1 fruit fly cellular context compared by ENCODE assay signal in the genomic region with DNA sequence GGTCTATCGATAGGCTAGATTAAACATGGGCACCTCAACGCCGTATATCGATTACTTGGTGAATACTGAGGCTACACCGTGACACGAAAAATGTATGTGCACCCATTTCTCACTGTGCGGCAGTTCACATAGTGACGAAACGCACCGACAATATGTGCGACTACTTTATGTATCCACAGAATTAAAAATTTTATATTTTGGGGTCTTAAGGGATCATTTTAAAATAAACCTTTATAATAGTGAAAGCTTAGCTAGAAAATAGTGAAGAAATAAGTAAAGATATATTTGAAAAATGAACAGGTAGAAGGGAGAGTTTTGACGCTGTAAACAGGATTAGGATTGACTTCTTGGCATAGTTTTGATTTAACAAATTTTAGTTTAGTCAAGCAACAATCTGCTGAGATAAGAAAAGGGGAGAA.
TF ChIP-seq lines count a peak whose summit lies in the region.

Gene mRpL4, minus strand, starts transcription at position 31 of the 419 bp plus-strand sequence.

TF ChIP-seq in whole organism, embryonic, 481 proteins besides CTCF, POLR2A, EP300 and RAD21 (continued from another document and continues in another):
- TF ChIP-seq CG13287 (GFP tag; IDR thresholded peaks at IDR 0.05; lab: Robert Waterston, UW; ENCODE audit: partially characterized antibody) = peak; percentile 99
- peak; percentile 96 for TF ChIP-seq sens (GFP tag; lab: Kevin White, UChicago)
- TF ChIP-seq HHEX (GFP tag; optimal IDR thresholded peaks at IDR 0.05; lab: Kevin White, UChicago) = peak; percentile 11
- no peak for TF ChIP-seq Jarid2 (GFP tag; optimal IDR thresholded peaks at IDR 0.05; lab: Kevin White, UChicago)
- TF ChIP-seq CG8924 (tag; optimal IDR thresholded peaks at IDR 0.05; lab: Kevin White, UChicago) = peak; percentile 57
- peak; percentile 14 for TF ChIP-seq D19B (GFP tag; optimal IDR thresholded peaks at IDR 0.05; lab: Kevin White, UChicago)
- TF ChIP-seq kni (GFP tag; optimal IDR thresholded peaks at IDR 0.05; lab: Kevin White, UChicago) = peak; percentile 24
- no peak; the same call in 1 of the 2 replicates for TF ChIP-seq CG4360 (GFP tag; IDR thresholded peaks at IDR 0.05; lab: Robert Waterston, UW)
- peak; percentile 48 for TF ChIP-seq CG13296 (GFP tag; optimal IDR thresholded peaks at IDR 0.05; lab: Kevin White, UChicago)
- peak; percentile 65; the same call in 1 of the 3 replicates for TF ChIP-seq ken (GFP tag; IDR thresholded peaks at IDR 0.05; lab: Robert Waterston, UW)
- TF ChIP-seq corto (GFP tag; optimal IDR thresholded peaks at IDR 0.05; lab: Kevin White, UChicago) = no peak
- TF ChIP-seq CG10654 (GFP tag; optimal IDR thresholded peaks at IDR 0.05; lab: Kevin White, UChicago) = peak; percentile 69
- TF ChIP-seq CG2202 (tag; optimal IDR thresholded peaks at IDR 0.05; lab: Kevin White, UChicago) = no peak
- TF ChIP-seq Ptx1 (GFP tag; IDR thresholded peaks at IDR 0.05; lab: Robert Waterston, UW) = peak; percentile 75
- no peak for TF ChIP-seq cg (GFP tag; optimal IDR thresholded peaks at IDR 0.05; lab: Kevin White, UChicago)
- peak; percentile 75 for TF ChIP-seq ind (GFP tag; optimal IDR thresholded peaks at IDR 0.05; lab: Kevin White, UChicago)
- peak; percentile 88 for TF ChIP-seq Antp (GFP tag; optimal IDR thresholded peaks at IDR 0.05; lab: Kevin White, UChicago)
- TF ChIP-seq slbo (GFP tag; IDR thresholded peaks at IDR 0.05; lab: Robert Waterston, UW) = peak; percentile 86
- TF ChIP-seq CG10462 (GFP tag; optimal IDR thresholded peaks at IDR 0.05; lab: Kevin White, UChicago) = peak; percentile 52
- TF ChIP-seq Pdp1 (GFP tag; optimal IDR thresholded peaks at IDR 0.05; lab: Kevin White, UChicago) = peak in 1 of 2 experiments; percentile 83
- peak; percentile 99 for TF ChIP-seq tna (GFP tag; IDR thresholded peaks at IDR 0.05; lab: Robert Waterston, UW; ENCODE audit: partially characterized antibody)
- peak; percentile 53 for TF ChIP-seq CG17802 (tag; optimal IDR thresholded peaks at IDR 0.05; lab: Kevin White, UChicago)
- TF ChIP-seq CG4820 (GFP tag; optimal IDR thresholded peaks at IDR 0.05; lab: Kevin White, UChicago) = peak; percentile 61
- peak; percentile 46 for TF ChIP-seq CG18764 (GFP tag; optimal IDR thresholded peaks at IDR 0.05; lab: Kevin White, UChicago)
- peak; percentile 18 for TF ChIP-seq gfzf (GFP tag; optimal IDR thresholded peaks at IDR 0.05; lab: Kevin White, UChicago)
- TF ChIP-seq pzg (GFP tag; optimal IDR thresholded peaks at IDR 0.05; lab: Kevin White, UChicago) = peak; percentile 82
- no peak for TF ChIP-seq dan (GFP tag; IDR thresholded peaks at IDR 0.05; lab: Robert Waterston, UW)
- TF ChIP-seq CG3838 (GFP tag; optimal IDR thresholded peaks at IDR 0.05; lab: Kevin White, UChicago) = peak; percentile 32
- TF ChIP-seq CG9817 (tag; optimal IDR thresholded peaks at IDR 0.05; lab: Kevin White, UChicago) = peak; percentile 54
- TF ChIP-seq exex (tag; optimal IDR thresholded peaks at IDR 0.05; lab: Kevin White, UChicago) = no peak
- TF ChIP-seq CG32772 (GFP tag; IDR thresholded peaks at IDR 0.05; lab: Robert Waterston, UW) = peak; percentile 73; the same call in 1 of the 2 replicates
- peak; percentile 42 for TF ChIP-seq CG16815 (GFP tag; optimal IDR thresholded peaks at IDR 0.05; lab: Kevin White, UChicago)
- peak; percentile 36 for TF ChIP-seq CG15073 (GFP tag; optimal IDR thresholded peaks at IDR 0.05; lab: Kevin White, UChicago)
- TF ChIP-seq nmo (GFP tag; optimal IDR thresholded peaks at IDR 0.05; lab: Kevin White, UChicago) = peak; percentile 67
- TF ChIP-seq Dref (GFP tag; IDR thresholded peaks at IDR 0.05; lab: Robert Waterston, UW) = peak; percentile 97
- TF ChIP-seq Hr78 (GFP tag; optimal IDR thresholded peaks at IDR 0.05; lab: Kevin White, UChicago) = no peak
- TF ChIP-seq ara (GFP tag; IDR thresholded peaks at IDR 0.05; lab: Robert Waterston, UW) = peak; percentile 52; the same call in 1 of the 2 replicates
- TF ChIP-seq btn (GFP tag; optimal IDR thresholded peaks at IDR 0.05; lab: Kevin White, UChicago) = no peak
- peak; percentile 48 for TF ChIP-seq CG13424 (tag; optimal IDR thresholded peaks at IDR 0.05; lab: Kevin White, UChicago)
- TF ChIP-seq CG17829 (tag; optimal IDR thresholded peaks at IDR 0.05; lab: Kevin White, UChicago) = peak; percentile 80
- TF ChIP-seq CG16863 (GFP tag; optimal IDR thresholded peaks at IDR 0.05; lab: Kevin White, UChicago) = peak; percentile 57
- TF ChIP-seq CG6689 (GFP tag; IDR thresholded peaks at IDR 0.05; lab: Robert Waterston, UW) = peak; percentile 55; the same call in 1 of the 2 replicates
- TF ChIP-seq CG18619 (GFP tag; optimal IDR thresholded peaks at IDR 0.05; lab: Kevin White, UChicago) = no peak
- TF ChIP-seq D (optimal IDR thresholded peaks at IDR 0.05; lab: Kevin White, UChicago) = no peak
- TF ChIP-seq D (GFP tag; optimal IDR thresholded peaks at IDR 0.05; lab: Kevin White, UChicago) = no peak
- TF ChIP-seq Rfx (GFP tag; IDR thresholded peaks at IDR 0.05; lab: Robert Waterston, UW) = peak; percentile 81; the same call in 1 of the 2 replicates
- peak; percentile 74; the same call in 1 of the 2 replicates for TF ChIP-seq ranshi (GFP tag; IDR thresholded peaks at IDR 0.05; lab: Robert Waterston, UW)
- peak; percentile 69 for TF ChIP-seq Dad (GFP tag; optimal IDR thresholded peaks at IDR 0.05; lab: Kevin White, UChicago)
- peak; percentile 83 for TF ChIP-seq NFAT (GFP tag; IDR thresholded peaks at IDR 0.05; lab: Robert Waterston, UW)
- TF ChIP-seq en (GFP tag; optimal IDR thresholded peaks at IDR 0.05; lab: Kevin White, UChicago) = peak; percentile 15
- TF ChIP-seq eyg (GFP tag; optimal IDR thresholded peaks at IDR 0.05; lab: Kevin White, UChicago) = no peak
- no peak for TF ChIP-seq CG15011 (GFP tag; optimal IDR thresholded peaks at IDR 0.05; lab: Kevin White, UChicago)
- no peak for TF ChIP-seq scrt (GFP tag; optimal IDR thresholded peaks at IDR 0.05; lab: Kevin White, UChicago)
- peak; percentile 59 for TF ChIP-seq CG13894 (tag; optimal IDR thresholded peaks at IDR 0.05; lab: Kevin White, UChicago)
- no peak for TF ChIP-seq cwo (GFP tag; optimal IDR thresholded peaks at IDR 0.05; lab: Kevin White, UChicago)
- TF ChIP-seq CG18476 (GFP tag; optimal IDR thresholded peaks at IDR 0.05; lab: Kevin White, UChicago) = peak; percentile 43
- TF ChIP-seq zfh2 (GFP tag; optimal IDR thresholded peaks at IDR 0.05; lab: Kevin White, UChicago) = peak; percentile 85
- peak; percentile 99 for TF ChIP-seq bbx (GFP tag; IDR thresholded peaks at IDR 0.05; lab: Robert Waterston, UW; ENCODE audit: partially characterized antibody)
- no peak for TF ChIP-seq lov (optimal IDR thresholded peaks at IDR 0.05; lab: Kevin White, UChicago)
- TF ChIP-seq lov (GFP tag; IDR thresholded peaks at IDR 0.05; lab: Robert Waterston, UW) = peak; percentile 58; the same call in 1 of the 3 replicates
- TF ChIP-seq dmrt11E (tag; optimal IDR thresholded peaks at IDR 0.05; lab: Kevin White, UChicago) = peak; percentile 46
- TF ChIP-seq gcm2 (GFP tag; optimal IDR thresholded peaks at IDR 0.05; lab: Kevin White, UChicago) = peak; percentile 58
- TF ChIP-seq CG10267 (tag; optimal IDR thresholded peaks at IDR 0.05; lab: Kevin White, UChicago) = peak; percentile 67
- TF ChIP-seq stwl (tag; optimal IDR thresholded peaks at IDR 0.05; lab: Kevin White, UChicago) = peak; percentile 82
- peak; percentile 94 for TF ChIP-seq MBD-R2 (GFP tag; IDR thresholded peaks at IDR 0.05; lab: Robert Waterston, UW)
- peak; percentile 72 for TF ChIP-seq zfh1 (GFP tag; IDR thresholded peaks at IDR 0.05; lab: Robert Waterston, UW)
- TF ChIP-seq shn (GFP tag; optimal IDR thresholded peaks at IDR 0.05; lab: Kevin White, UChicago) = peak; percentile 76
- no peak for TF ChIP-seq CG34376 (GFP tag; optimal IDR thresholded peaks at IDR 0.05; lab: Kevin White, UChicago)
- peak; percentile 87 for TF ChIP-seq CG3995 (GFP tag; optimal IDR thresholded peaks at IDR 0.05; lab: Kevin White, UChicago)
- TF ChIP-seq CG5180 (GFP tag; optimal IDR thresholded peaks at IDR 0.05; lab: Kevin White, UChicago) = no peak
- no peak for TF ChIP-seq pfk (GFP tag; optimal IDR thresholded peaks at IDR 0.05; lab: Kevin White, UChicago)
- TF ChIP-seq CG6765 (GFP tag; optimal IDR thresholded peaks at IDR 0.05; lab: Kevin White, UChicago) = no peak
- peak; percentile 47 for TF ChIP-seq psq (GFP tag; optimal IDR thresholded peaks at IDR 0.05; lab: Kevin White, UChicago)
- TF ChIP-seq CG12744 (GFP tag; optimal IDR thresholded peaks at IDR 0.05; lab: Kevin White, UChicago) = peak; percentile 47
- peak; percentile 58 for TF ChIP-seq Oaz (GFP tag; IDR thresholded peaks at IDR 0.05; lab: Robert Waterston, UW)
- TF ChIP-seq CG32767 (GFP tag; IDR thresholded peaks at IDR 0.05; lab: Robert Waterston, UW) = peak; percentile 78
- TF ChIP-seq p53 (GFP tag; optimal IDR thresholded peaks at IDR 0.05; lab: Kevin White, UChicago) = peak; percentile 70
- peak; percentile 87 for TF ChIP-seq mam (GFP tag; optimal IDR thresholded peaks at IDR 0.05; lab: Kevin White, UChicago)
- TF ChIP-seq dati (GFP tag; IDR thresholded peaks at IDR 0.05; lab: Robert Waterston, UW) = no peak
- TF ChIP-seq pan (optimal IDR thresholded peaks at IDR 0.05; lab: Kevin White, UChicago) = no peak
- peak in 1 of 2 experiments; percentile 85 for TF ChIP-seq pan (GFP tag; optimal IDR thresholded peaks at IDR 0.05 in 1 of 2, IDR thresholded peaks at IDR 0.05 in 1 of 2)
- TF ChIP-seq CG7786 (GFP tag; optimal IDR thresholded peaks at IDR 0.05; lab: Kevin White, UChicago) = peak; percentile 69
- TF ChIP-seq knrl (GFP tag; IDR thresholded peaks at IDR 0.05; lab: Robert Waterston, UW; ENCODE audit: partially characterized antibody) = peak; percentile 99
- peak; percentile 71 for TF ChIP-seq gem (tag; optimal IDR thresholded peaks at IDR 0.05; lab: Kevin White, UChicago)
- no peak for TF ChIP-seq cad (GFP tag; optimal IDR thresholded peaks at IDR 0.05; lab: Kevin White, UChicago)
- peak; percentile 77 for TF ChIP-seq CG4424 (GFP tag; optimal IDR thresholded peaks at IDR 0.05; lab: Kevin White, UChicago)
- peak; percentile 9 for TF ChIP-seq ewg (GFP tag; optimal IDR thresholded peaks at IDR 0.05; lab: Kevin White, UChicago)
- TF ChIP-seq CG8281 (tag; optimal IDR thresholded peaks at IDR 0.05; lab: Kevin White, UChicago) = no peak
- TF ChIP-seq fd64A (GFP tag; optimal IDR thresholded peaks at IDR 0.05; lab: Kevin White, UChicago) = no peak
- peak; percentile 69 for TF ChIP-seq vvl (GFP tag; IDR thresholded peaks at IDR 0.05; lab: Robert Waterston, UW)
- TF ChIP-seq CG8478 (optimal IDR thresholded peaks at IDR 0.05; lab: Kevin White, UChicago) = no peak
- TF ChIP-seq Poxn (GFP tag; IDR thresholded peaks at IDR 0.05; lab: Robert Waterston, UW) = no peak
- TF ChIP-seq ATbp (GFP tag; optimal IDR thresholded peaks at IDR 0.05; lab: Kevin White, UChicago) = no peak
- TF ChIP-seq CG7357 (GFP tag; IDR thresholded peaks at IDR 0.05; lab: Robert Waterston, UW) = no peak
- TF ChIP-seq fd102C (GFP tag; optimal IDR thresholded peaks at IDR 0.05; lab: Kevin White, UChicago) = peak; percentile 33
- TF ChIP-seq peb (GFP tag; IDR thresholded peaks at IDR 0.05; lab: Robert Waterston, UW) = no peak
- peak; percentile 40 for TF ChIP-seq Atf-2 (GFP tag; optimal IDR thresholded peaks at IDR 0.05; lab: Kevin White, UChicago)
- TF ChIP-seq vnd (GFP tag; IDR thresholded peaks at IDR 0.05; lab: Robert Waterston, UW; ENCODE audit: partially characterized antibody) = peak; percentile 98
- TF ChIP-seq mld (GFP tag; IDR thresholded peaks at IDR 0.05; lab: Robert Waterston, UW; ENCODE audit: partially characterized antibody) = peak; percentile 98
- TF ChIP-seq CG15601 (tag; optimal IDR thresholded peaks at IDR 0.05; lab: Kevin White, UChicago) = peak; percentile 32
- TF ChIP-seq her (GFP tag; optimal IDR thresholded peaks at IDR 0.05; lab: Kevin White, UChicago) = peak; percentile 66
- TF ChIP-seq croc (GFP tag; conservative IDR thresholded peaks at IDR 0.05; lab: Robert Waterston, UW) = no peak
- TF ChIP-seq seq (GFP tag; IDR thresholded peaks at IDR 0.05; lab: Robert Waterston, UW) = no peak
- TF ChIP-seq dpn (GFP tag; optimal IDR thresholded peaks at IDR 0.05; lab: Kevin White, UChicago) = peak; percentile 79 to 84
- TF ChIP-seq CG43689 (GFP tag; IDR thresholded peaks at IDR 0.05; lab: Robert Waterston, UW) = no peak
- TF ChIP-seq CG4854 (GFP tag; optimal IDR thresholded peaks at IDR 0.05; lab: Kevin White, UChicago) = peak; percentile 41
- TF ChIP-seq Aef1 (GFP tag; IDR thresholded peaks at IDR 0.05; lab: Robert Waterston, UW) = peak; percentile 57; the same call in 2 of the 3 replicates
- no peak for TF ChIP-seq CG14965 (GFP tag; optimal IDR thresholded peaks at IDR 0.05; lab: Kevin White, UChicago; ENCODE audit: borderline replicate concordance)
- TF ChIP-seq CG17612 (GFP tag; IDR thresholded peaks at IDR 0.05; lab: Robert Waterston, UW) = peak; percentile 31; the same call in 1 of the 2 replicates
- peak; percentile 51 for TF ChIP-seq CG9215 (GFP tag; IDR thresholded peaks at IDR 0.05; lab: Robert Waterston, UW)
- peak; percentile 69; the same call in 2 of the 3 replicates for TF ChIP-seq CG17361 (GFP tag; IDR thresholded peaks at IDR 0.05; lab: Robert Waterston, UW)
- no peak for TF ChIP-seq h (optimal IDR thresholded peaks at IDR 0.05; lab: Kevin White, UChicago)
- TF ChIP-seq sob (GFP tag; IDR thresholded peaks at IDR 0.05; lab: Robert Waterston, UW) = peak; percentile 84
- TF ChIP-seq CG4707 (GFP tag; optimal IDR thresholded peaks at IDR 0.05; lab: Kevin White, UChicago) = no peak
- peak; percentile 25 for TF ChIP-seq twi (tag; optimal IDR thresholded peaks at IDR 0.05; lab: Kevin White, UChicago)
- TF ChIP-seq Elba2 (GFP tag; optimal IDR thresholded peaks at IDR 0.05; lab: Kevin White, UChicago) = peak; percentile 32
- peak; percentile 45 for TF ChIP-seq H2.0 (GFP tag; IDR thresholded peaks at IDR 0.05; lab: Robert Waterston, UW)
- TF ChIP-seq hth (optimal IDR thresholded peaks at IDR 0.05; lab: Kevin White, UChicago) = no peak
- no peak for TF ChIP-seq ssp (GFP tag; IDR thresholded peaks at IDR 0.05; lab: Robert Waterston, UW)
- TF ChIP-seq BtbVII (GFP tag; optimal IDR thresholded peaks at IDR 0.05; lab: Kevin White, UChicago) = no peak
- TF ChIP-seq ro (GFP tag; IDR thresholded peaks at IDR 0.05; lab: Robert Waterston, UW) = no peak
- peak; percentile 74 for TF ChIP-seq CG30020 (tag; optimal IDR thresholded peaks at IDR 0.05; lab: Kevin White, UChicago)
- peak; percentile 65; the same call in 2 of the 3 replicates for TF ChIP-seq H15 (GFP tag; IDR thresholded peaks at IDR 0.05; lab: Robert Waterston, UW)
- no peak for TF ChIP-seq CG15269 (tag; optimal IDR thresholded peaks at IDR 0.05; lab: Kevin White, UChicago)
- no peak for TF ChIP-seq Ets65A (GFP tag; lab: Kevin White, UChicago)
- TF ChIP-seq Neu2 (GFP tag; optimal IDR thresholded peaks at IDR 0.05; lab: Kevin White, UChicago; ENCODE audit: borderline replicate concordance) = no peak
